Fruit fly (Drosophila melanogaster) whole organism, embryonic: Measurements from ENCODE around the gene CG10298.
A peak's percentile ranks its signal among the peaks of the same experiment; 100 is the strongest.

ENCODE experiments used
- Abd-B ChIP-seq: fragments of 200-800 bp; sonication (Bioruptor generic); optimal IDR thresholded peaks from 2 replicates; lab custom pipeline; 2018; ENCODE audit warnings: missing biosample characterization, mild to moderate bottlenecking, missing genetic modification characterization, moderate library complexity
- BEAF-32 ChIP-seq: fragments of 200-800 bp; sonication (Bioruptor generic); optimal IDR thresholded peaks from 3 replicates; lab custom pipeline; 2017; ENCODE audit warnings: missing biosample characterization, missing genetic modification characterization, mild to moderate bottlenecking, moderate library complexity, missing genetic modification reagents
- Blimp-1 ChIP-seq: fragments of 200-800 bp; sonication (Bioruptor generic); optimal IDR thresholded peaks from 3 replicates; lab custom pipeline; 2018; ENCODE audit warnings: missing biosample characterization, missing genetic modification characterization, mild to moderate bottlenecking, moderate library complexity, missing genetic modification reagents
- BtbVII ChIP-seq: fragments of 200-800 bp; sonication (Bioruptor generic); optimal IDR thresholded peaks from 3 replicates; lab custom pipeline; 2017; ENCODE audit warnings: missing biosample characterization, mild to moderate bottlenecking, missing genetic modification characterization
- CG10209 ChIP-seq: fragments of 200-800 bp; sonication (Bioruptor generic); optimal IDR thresholded peaks from 3 replicates; lab custom pipeline; 2017; ENCODE audit warnings: missing biosample characterization, mild to moderate bottlenecking, missing genetic modification characterization, missing genetic modification reagents
- CG10267 ChIP-seq: fragments of 200-800 bp; sonication (Bioruptor generic); optimal IDR thresholded peaks from 2 replicates; lab custom pipeline; 2018; ENCODE audit warnings: missing biosample characterization, mild to moderate bottlenecking, missing genetic modification characterization, moderate library complexity
- CG10366 ChIP-seq: fragments of 200-800 bp; sonication (Bioruptor generic); IDR thresholded peaks from 2 replicates; pipeline ENCODE4 v1.3.6; 2022; ENCODE audit warnings: missing biosample characterization, missing genetic modification characterization
- CG10462 ChIP-seq: fragments of 200-800 bp; sonication (Bioruptor generic); optimal IDR thresholded peaks from 2 replicates; lab custom pipeline; 2016; ENCODE audit warnings: missing biosample characterization, missing genetic modification characterization
- CG10565 ChIP-seq: fragments of 200-800 bp; sonication (Bioruptor generic); optimal IDR thresholded peaks from 3 replicates; lab custom pipeline; 2016; ENCODE audit warnings: missing biosample characterization, mild to moderate bottlenecking, missing genetic modification characterization
- CG11247 ChIP-seq: fragments of 200-800 bp; sonication (Bioruptor generic); IDR thresholded peaks from 2 replicates; pipeline ENCODE4 v1.3.6; 2022; ENCODE audit warnings: missing biosample characterization, missing genetic modification characterization
- CG12744 ChIP-seq: fragments of 200-800 bp; sonication (Bioruptor generic); optimal IDR thresholded peaks from 2 replicates; lab custom pipeline; 2016; ENCODE audit warnings: missing biosample characterization, missing genetic modification characterization
- CG16815 ChIP-seq: fragments of 200-800 bp; sonication (Bioruptor generic); optimal IDR thresholded peaks from 3 replicates; lab custom pipeline; 2017; ENCODE audit warnings: missing biosample characterization, mild to moderate bottlenecking, missing genetic modification characterization
- CG18476 ChIP-seq: fragments of 200-800 bp; sonication (Bioruptor generic); optimal IDR thresholded peaks from 2 replicates; lab custom pipeline; 2016; ENCODE audit warnings: missing biosample characterization, mild to moderate bottlenecking, missing genetic modification characterization
- CG2116 ChIP-seq: fragments of 200-800 bp; sonication (Bioruptor generic); optimal IDR thresholded peaks from 3 replicates; lab custom pipeline; 2018; ENCODE audit warnings: missing biosample characterization, mild to moderate bottlenecking, missing genetic modification characterization
- CG30020 ChIP-seq: fragments of 200-800 bp; optimal IDR thresholded peaks from 2 replicates; lab custom pipeline; 2019; ENCODE audit warnings: missing biosample characterization, mild to moderate bottlenecking, missing genetic modification characterization, moderate library complexity
- CG3065 ChIP-seq: fragments of 200-800 bp; sonication (Bioruptor generic); optimal IDR thresholded peaks from 2 replicates; lab custom pipeline; 2016; ENCODE audit warnings: missing biosample characterization, missing genetic modification characterization
- CG32532 ChIP-seq: fragments of 200-800 bp; sonication (Bioruptor generic); IDR thresholded peaks from 2 replicates; pipeline ENCODE4 v1.3.6; 2022; ENCODE audit warnings: missing biosample characterization, missing genetic modification characterization
- CG32767 ChIP-seq: fragments of 200-800 bp; sonication (Bioruptor generic); IDR thresholded peaks from 2 replicates; pipeline ENCODE4 v1.3.6; 2022; ENCODE audit warnings: missing biosample characterization, missing genetic modification characterization
- CG33213 ChIP-seq: fragments of 200-800 bp; sonication (Bioruptor generic); optimal IDR thresholded peaks from 3 replicates; lab custom pipeline; 2016; ENCODE audit warnings: missing biosample characterization, missing genetic modification characterization
- CG4820 ChIP-seq: fragments of 200-800 bp; sonication (Bioruptor generic); optimal IDR thresholded peaks from 3 replicates; lab custom pipeline; 2016; ENCODE audit warnings: missing biosample characterization, missing genetic modification characterization
- CG9932 ChIP-seq: fragments of 200-800 bp; sonication (Bioruptor generic); IDR thresholded peaks from 2 replicates; pipeline ENCODE4 v1.3.6; 2022; ENCODE audit warnings: missing biosample characterization, missing genetic modification characterization
- CTCF ChIP-seq: fragments of 200-800 bp; sonication (Bioruptor generic); optimal IDR thresholded peaks from 2 replicates; lab custom pipeline; 2017; ENCODE audit warnings: missing biosample characterization, mild to moderate bottlenecking, missing genetic modification characterization, moderate library complexity
- Dip2 ChIP-seq: fragments of 200-800 bp; sonication (Bioruptor generic); IDR thresholded peaks from 2 replicates; pipeline ENCODE4 v1.3.6; 2022; ENCODE audit warnings: missing biosample characterization, missing genetic modification characterization
- Dp ChIP-seq: fragments of 200-800 bp; sonication (Bioruptor generic); optimal IDR thresholded peaks from 2 replicates; lab custom pipeline; 2018; ENCODE audit warnings: missing biosample characterization, mild to moderate bottlenecking, missing genetic modification characterization, moderate library complexity
- E2f2 ChIP-seq: fragments of 200-800 bp; sonication (Bioruptor generic); IDR thresholded peaks from 2 replicates; pipeline ENCODE4 v1.3.6; 2022; ENCODE audit warnings: missing biosample characterization, missing genetic modification characterization
- Elba2 ChIP-seq: fragments of 200-800 bp; sonication (Bioruptor generic); optimal IDR thresholded peaks from 3 replicates; lab custom pipeline; 2016; ENCODE audit warnings: missing biosample characterization, missing genetic modification characterization
- Hsf ChIP-seq: fragments of 200-800 bp; sonication (Bioruptor generic); optimal IDR thresholded peaks from 3 replicates; lab custom pipeline; 2016; ENCODE audit warnings: missing biosample characterization, missing genetic modification characterization
- Lhr ChIP-seq: fragments of 200-800 bp; sonication (Bioruptor generic); optimal IDR thresholded peaks from 3 replicates; lab custom pipeline; 2017; ENCODE audit warnings: mild to moderate bottlenecking, missing biosample characterization, missing genetic modification reagents, missing genetic modification characterization
- Myb ChIP-seq: fragments of 200-800 bp; sonication (Bioruptor generic); optimal IDR thresholded peaks from 2 replicates; lab custom pipeline; 2016; ENCODE audit warnings: missing biosample characterization, missing genetic modification characterization
- Oli ChIP-seq: fragments of 200-800 bp; sonication (Bioruptor generic); optimal IDR thresholded peaks from 2 replicates; lab custom pipeline; 2018; ENCODE audit warnings: missing biosample characterization, mild to moderate bottlenecking, missing genetic modification characterization, moderate library complexity
- Opbp ChIP-seq: fragments of 200-800 bp; sonication (Bioruptor generic); IDR thresholded peaks from 3 replicates; pipeline ENCODE4 v1.3.6; 2022; ENCODE audit warnings: missing biosample characterization, missing genetic modification characterization; ENCODE audit not compliant: partially characterized antibody
- Ptx1 ChIP-seq: fragments of 200-800 bp; sonication (Bioruptor generic); IDR thresholded peaks from 2 replicates; pipeline ENCODE4 v1.3.6; 2022; ENCODE audit warnings: missing biosample characterization, missing genetic modification characterization
- Scr ChIP-seq: fragments of 200-800 bp; sonication (Bioruptor generic); IDR thresholded peaks from 2 replicates; pipeline ENCODE4 v1.3.6; 2022; ENCODE audit warnings: missing biosample characterization, missing genetic modification characterization; ENCODE audit not compliant: partially characterized antibody
- al ChIP-seq: fragments of 200-800 bp; sonication (Bioruptor generic); IDR thresholded peaks from 2 replicates; pipeline ENCODE4 v1.3.6; 2022; ENCODE audit warnings: missing biosample characterization, missing genetic modification characterization
- bigmax ChIP-seq: fragments of 200-800 bp; sonication (Bioruptor generic); optimal IDR thresholded peaks from 2 replicates; lab custom pipeline; 2018; ENCODE audit warnings: missing biosample characterization, mild to moderate bottlenecking, missing genetic modification characterization
- bowl ChIP-seq: fragments of 200-800 bp; sonication (Bioruptor generic); IDR thresholded peaks from 2 replicates; pipeline ENCODE4 v1.3.6; 2022; ENCODE audit warnings: missing biosample characterization, missing genetic modification characterization
- cas ChIP-seq: fragments of 200-800 bp; sonication (Bioruptor generic); IDR thresholded peaks from 2 replicates; pipeline ENCODE4 v1.3.6; 2022; ENCODE audit warnings: missing biosample characterization, missing genetic modification characterization
- crc ChIP-seq: fragments of 200-800 bp; sonication (Bioruptor generic); optimal IDR thresholded peaks from 2 replicates; lab custom pipeline; 2016; ENCODE audit warnings: missing biosample characterization, missing genetic modification characterization
- dmrt11E ChIP-seq: fragments of 200-800 bp; sonication (Bioruptor generic); optimal IDR thresholded peaks from 3 replicates; lab custom pipeline; 2018; ENCODE audit warnings: missing biosample characterization, mild to moderate bottlenecking, missing genetic modification characterization, moderate library complexity
- dpn ChIP-seq, 2 experiments: fragments of 200-800 bp; sonication (Bioruptor generic); optimal IDR thresholded peaks; 3 replicates each; lab custom pipeline; 2016; ENCODE audit warnings: missing biosample characterization in 2 of 2, missing genetic modification characterization in 2 of 2
- dysf ChIP-seq: fragments of 200-800 bp; sonication (Bioruptor generic); IDR thresholded peaks from 3 replicates; pipeline ENCODE4 v1.3.6; 2022; ENCODE audit warnings: missing biosample characterization, missing genetic modification characterization
- exex ChIP-seq: fragments of 200-800 bp; sonication (Bioruptor generic); optimal IDR thresholded peaks from 4 replicates; lab custom pipeline; 2018; ENCODE audit warnings: missing biosample characterization, mild to moderate bottlenecking, missing genetic modification characterization, moderate library complexity
- fu2 ChIP-seq: fragments of 200-800 bp; sonication (Bioruptor generic); optimal IDR thresholded peaks from 2 replicates; lab custom pipeline; 2016; ENCODE audit warnings: missing biosample characterization, missing genetic modification characterization
- gro ChIP-seq: fragments of 200-800 bp; sonication (Bioruptor generic); optimal IDR thresholded peaks from 2 replicates; lab custom pipeline; 2016; ENCODE audit warnings: missing biosample characterization, missing genetic modification characterization
- ham ChIP-seq: fragments of 200-800 bp; sonication (Bioruptor generic); IDR thresholded peaks from 2 replicates; pipeline ENCODE4 v1.3.6; 2022; ENCODE audit warnings: missing biosample characterization, missing genetic modification characterization
- hbn ChIP-seq: fragments of 200-800 bp; sonication (Bioruptor generic); IDR thresholded peaks from 2 replicates; pipeline ENCODE4 v1.3.6; 2022; ENCODE audit warnings: missing biosample characterization, missing genetic modification characterization; ENCODE audit not compliant: partially characterized antibody
- insv ChIP-seq, 2 experiments: fragments of 200-800 bp; sonication (Bioruptor generic); optimal IDR thresholded peaks; 3 replicates each; lab custom pipeline; 2016 to 2018; ENCODE audit warnings: missing biosample characterization in 2 of 2, missing genetic modification characterization in 2 of 2
- mld ChIP-seq: fragments of 200-800 bp; sonication (Bioruptor generic); IDR thresholded peaks from 3 replicates; pipeline ENCODE4 v1.3.6; 2022; ENCODE audit warnings: missing biosample characterization, missing genetic modification characterization; ENCODE audit not compliant: partially characterized antibody
- pfk ChIP-seq: fragments of 200-800 bp; sonication (Bioruptor generic); optimal IDR thresholded peaks from 2 replicates; lab custom pipeline; 2018; ENCODE audit warnings: missing biosample characterization, mild to moderate bottlenecking, missing genetic modification characterization, moderate library complexity
- pzg ChIP-seq: fragments of 200-800 bp; sonication (Bioruptor generic); optimal IDR thresholded peaks from 3 replicates; lab custom pipeline; 2018; ENCODE audit warnings: missing biosample characterization, mild to moderate bottlenecking, missing genetic modification characterization, moderate library complexity
- unc-4 ChIP-seq: fragments of 200-800 bp; sonication (Bioruptor generic); IDR thresholded peaks from 2 replicates; pipeline ENCODE4 v1.3.6; 2022; ENCODE audit warnings: missing biosample characterization, missing genetic modification characterization; ENCODE audit not compliant: partially characterized antibody
- zen ChIP-seq: fragments of 200-800 bp; sonication (Bioruptor generic); optimal IDR thresholded peaks from 3 replicates; lab custom pipeline; 2018; ENCODE audit warnings: missing biosample characterization, mild to moderate bottlenecking, missing genetic modification characterization, moderate library complexity

Gene CG10298

dm6 chr3R:6350755-6351154, 8.0 kb downstream of the CG10298 start, which contains the start of gene Pak (continued):
- peak; percentile 89 for TF ChIP-seq hbn (GFP tag; lab: Robert Waterston, UW)
- no peak for TF ChIP-seq Hsf (GFP tag; lab: Kevin White, UChicago)
- no peak for TF ChIP-seq BtbVII (GFP tag; lab: Kevin White, UChicago)
- TF ChIP-seq Myb: peak; percentile 57
- no peak for TF ChIP-seq CG11247 (GFP tag; lab: Robert Waterston, UW)
- peak; percentile 70 for TF ChIP-seq E2f2 (GFP tag; lab: Robert Waterston, UW)
- peak; percentile 46; the same call in 1 of the 2 replicates for TF ChIP-seq CG9932 (GFP tag; lab: Robert Waterston, UW)
- TF ChIP-seq CG10267 (tag; lab: Kevin White, UChicago): peak; percentile 27
- peak; percentile 56 for TF ChIP-seq CG2116 (GFP tag; lab: Kevin White, UChicago)
- no peak for TF ChIP-seq Ptx1 (GFP tag; lab: Robert Waterston, UW)
- TF ChIP-seq CG10462: no peak
- TF ChIP-seq Abd-B: peak; percentile 12
- TF ChIP-seq Elba2: no peak
- TF ChIP-seq BEAF-32 (GFP tag; lab: Kevin White, UChicago): peak; percentile 95
- TF ChIP-seq al (GFP tag; lab: Robert Waterston, UW): no peak
- TF ChIP-seq insv (GFP tag; optimal IDR thresholded peaks at IDR 0.05; lab: Kevin White, UChicago): no peak
- TF ChIP-seq bigmax: no peak
- peak; percentile 93 for TF ChIP-seq mld (GFP tag; lab: Robert Waterston, UW)
- TF ChIP-seq CG32767 (GFP tag; lab: Robert Waterston, UW): no peak
- TF ChIP-seq CG18476 (GFP tag; lab: Kevin White, UChicago): no peak
- no peak for TF ChIP-seq CG10366 (GFP tag; lab: Robert Waterston, UW)
- peak; percentile 48 for TF ChIP-seq Lhr (GFP tag; lab: Kevin White, UChicago)
- TF ChIP-seq CG16815: no peak
- TF ChIP-seq unc-4 (GFP tag; lab: Robert Waterston, UW): peak; percentile 94
- TF ChIP-seq cas (GFP tag; lab: Robert Waterston, UW): no peak
- no peak for TF ChIP-seq bowl
- no peak for TF ChIP-seq CG12744 (GFP tag; lab: Kevin White, UChicago)
- no peak for TF ChIP-seq Oli (tag; lab: Kevin White, UChicago)
- peak; percentile 45 for TF ChIP-seq CG33213 (GFP tag; lab: Kevin White, UChicago)
- TF ChIP-seq pfk: no peak
- TF ChIP-seq crc: no peak
- no peak for TF ChIP-seq ham (GFP tag; lab: Robert Waterston, UW)
- TF ChIP-seq fu2: no peak
- TF ChIP-seq exex (tag; lab: Kevin White, UChicago): no peak
- TF ChIP-seq CG10565: no peak
- no peak for TF ChIP-seq dpn (GFP tag; optimal IDR thresholded peaks at IDR 0.05; lab: Kevin White, UChicago)
- no peak for TF ChIP-seq zen
- no peak for TF ChIP-seq dysf
- TF ChIP-seq Scr (GFP tag; lab: Robert Waterston, UW): peak; percentile 93
- TF ChIP-seq Dp: peak; percentile 64
- no peak for TF ChIP-seq CG10209 (GFP tag; lab: Kevin White, UChicago)
- no peak for TF ChIP-seq gro (GFP tag; lab: Kevin White, UChicago)
- TF ChIP-seq CTCF (GFP tag; lab: Kevin White, UChicago): peak; percentile 15
- peak; percentile 77 for TF ChIP-seq pzg (GFP tag; lab: Kevin White, UChicago)
- no peak for TF ChIP-seq Blimp-1 (GFP tag; lab: Kevin White, UChicago)
- TF ChIP-seq CG32532: no peak
- TF ChIP-seq CG3065 (GFP tag; lab: Kevin White, UChicago): no peak
- no peak for TF ChIP-seq CG4820 (GFP tag; lab: Kevin White, UChicago)
- TF ChIP-seq Dip2: no peak
- no peak for TF ChIP-seq dmrt11E (tag; lab: Kevin White, UChicago)
- TF ChIP-seq Opbp (GFP tag; lab: Robert Waterston, UW): peak; percentile 96
- peak; percentile 57 for TF ChIP-seq CG30020
